Fruit fly (Drosophila melanogaster): ENCODE results near the gene AP-1sigma.
A peak's percentile ranks its signal among the peaks of the same experiment; 100 is the strongest.

Gene AP-1sigma

DNA sequence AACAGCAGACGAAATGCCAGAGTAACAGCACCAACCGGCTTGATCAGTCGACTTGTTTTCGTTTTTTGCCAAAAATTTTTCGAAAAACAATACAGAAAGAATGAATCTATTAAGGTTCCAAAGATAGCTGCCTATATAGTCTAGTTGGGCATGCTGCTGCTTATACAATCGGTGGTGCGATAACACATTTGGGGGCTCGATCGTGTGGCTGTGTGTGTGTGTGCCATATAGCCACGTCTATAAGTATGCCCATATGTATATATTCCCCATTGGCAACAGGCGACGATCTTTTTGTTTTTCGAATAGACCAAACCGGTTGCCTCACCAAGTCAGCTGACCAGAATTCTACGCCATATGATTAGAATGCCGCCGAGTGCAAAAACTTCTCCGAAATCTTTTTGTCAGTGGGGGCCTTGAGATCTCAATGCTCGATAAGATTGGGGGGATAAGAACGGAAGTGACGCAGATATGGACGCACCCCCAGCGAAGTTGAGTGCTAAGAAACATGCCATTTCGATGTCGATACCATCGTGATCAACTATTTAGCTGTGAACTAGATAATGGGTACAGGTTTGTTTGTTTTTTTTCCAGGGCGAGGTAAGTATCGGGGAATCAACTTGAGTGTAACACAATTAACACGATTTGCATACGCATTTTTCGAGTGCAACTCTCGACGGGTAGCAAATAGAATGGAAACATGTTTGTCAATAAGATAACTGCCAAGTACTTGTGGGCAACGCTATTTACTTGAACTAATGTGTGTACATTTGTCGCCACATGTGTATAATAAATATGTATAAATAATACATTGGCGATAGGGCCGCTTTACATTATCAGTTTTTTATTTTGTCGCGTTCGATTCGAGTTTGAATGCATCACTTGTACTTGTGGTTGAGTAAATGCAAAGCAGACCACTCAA, 18.3 kb upstream of the AP-1sigma start (continued):
- no peak for TF ChIP-seq Gug (GFP tag; IDR thresholded peaks at IDR 0.05)
- TF ChIP-seq ss (GFP tag; optimal IDR thresholded peaks at IDR 0.05) = no peak
- TF ChIP-seq CG11902 (GFP tag; optimal IDR thresholded peaks at IDR 0.05) = no peak
- no peak for TF ChIP-seq Hr39 (GFP tag; optimal IDR thresholded peaks at IDR 0.05)
- TF ChIP-seq Lpt (GFP tag; optimal IDR thresholded peaks at IDR 0.05) = no peak
- TF ChIP-seq Sox14 (GFP tag; optimal IDR thresholded peaks at IDR 0.05) = no peak
- TF ChIP-seq Hr4 (GFP tag; optimal IDR thresholded peaks at IDR 0.05) = no peak
- TF ChIP-seq Eip93F (GFP tag; optimal IDR thresholded peaks at IDR 0.05) = no peak
- no peak for TF ChIP-seq Met (GFP tag; optimal IDR thresholded peaks at IDR 0.05)
- no peak for TF ChIP-seq salr (GFP tag; optimal IDR thresholded peaks at IDR 0.05)
- TF ChIP-seq acj6 (GFP tag; optimal IDR thresholded peaks at IDR 0.05) = peak; percentile 6
- TF ChIP-seq Smox (GFP tag; optimal IDR thresholded peaks at IDR 0.05) = no peak
- TF ChIP-seq CG6854 (GFP tag; optimal IDR thresholded peaks at IDR 0.05) = no peak
- no peak for TF ChIP-seq fd85E (GFP tag; optimal IDR thresholded peaks at IDR 0.05)
- TF ChIP-seq Eip78C (GFP tag) = peak; percentile 61
- TF ChIP-seq CG6792 (GFP tag; optimal IDR thresholded peaks at IDR 0.05) = no peak
- TF ChIP-seq Ets96B (tag; optimal IDR thresholded peaks at IDR 0.05) = no peak
- no peak for TF ChIP-seq CG4318 (GFP tag; optimal IDR thresholded peaks at IDR 0.05)
- TF ChIP-seq esn (GFP tag; optimal IDR thresholded peaks at IDR 0.05) = no peak
- TF ChIP-seq CG3032 (tag; optimal IDR thresholded peaks at IDR 0.05) = no peak
- TF ChIP-seq OdsH (GFP tag; optimal IDR thresholded peaks at IDR 0.05) = peak; percentile 17
- peak; percentile 4 for TF ChIP-seq CG10669 (GFP tag; optimal IDR thresholded peaks at IDR 0.05)
- no peak for TF ChIP-seq pdm3 (GFP tag; optimal IDR thresholded peaks at IDR 0.05)
- TF ChIP-seq CG15336 (GFP tag; IDR thresholded peaks at IDR 0.05) = peak; percentile 43; the same call in 1 of the 2 replicates
- TF ChIP-seq Sox15 (GFP tag; optimal IDR thresholded peaks at IDR 0.05) = no peak
- no peak for TF ChIP-seq CG10631 (GFP tag; optimal IDR thresholded peaks at IDR 0.05)
- TF ChIP-seq dac (GFP tag; optimal IDR thresholded peaks at IDR 0.05) = no peak
- no peak for TF ChIP-seq CG6808 (GFP tag; optimal IDR thresholded peaks at IDR 0.05)
- TF ChIP-seq CG34406 (GFP tag; optimal IDR thresholded peaks at IDR 0.05) = no peak

dm6 chr3R:23940840-23941364, 17.5 kb upstream of the AP-1sigma start:
- TF ChIP-seq CG9139 (GFP tag; optimal IDR thresholded peaks at IDR 0.05) (no peak), Lpt (GFP tag; optimal IDR thresholded peaks at IDR 0.05) (no peak), CG6854 (GFP tag; optimal IDR thresholded peaks at IDR 0.05) (no peak), lz (GFP tag; optimal IDR thresholded peaks at IDR 0.05) (no peak), salr (GFP tag; optimal IDR thresholded peaks at IDR 0.05) (no peak), CG10631 (GFP tag; optimal IDR thresholded peaks at IDR 0.05) (no peak), dac (GFP tag; optimal IDR thresholded peaks at IDR 0.05) (no peak), Sox102F (GFP tag; optimal IDR thresholded peaks at IDR 0.05) (no peak), esn (GFP tag; optimal IDR thresholded peaks at IDR 0.05) (no peak), Smox (GFP tag; optimal IDR thresholded peaks at IDR 0.05) (no peak), Eip78C (GFP tag) (no peak), Gug (GFP tag; IDR thresholded peaks at IDR 0.05) (no peak), CG6792 (GFP tag; optimal IDR thresholded peaks at IDR 0.05) (no peak), CG6163 (GFP tag; IDR thresholded peaks at IDR 0.05) (no peak), vri (GFP tag; optimal IDR thresholded peaks at IDR 0.05) (no peak), CG3919 (GFP tag; optimal IDR thresholded peaks at IDR 0.05) (no peak)

All from whole organism, prepupa.